Worm (Caenorhabditis elegans) whole organism, L4/young adult: ENCODE data around the gene Y47D3A.14.

ENCODE experiments used
- dao-5 ChIP-seq: sonication (generic microtip); optimal IDR thresholded peaks from 2 replicates; lab custom pipeline; 2016; ENCODE audit warnings: missing genotype, missing genetic modification characterization, moderate library complexity, missing compliant biosample characterization
- him-1 ChIP-seq: sonication (generic microtip); optimal IDR thresholded peaks from 2 replicates; lab custom pipeline; 2016; ENCODE audit warnings: missing genotype, missing genetic modification reagents, missing genetic modification characterization, missing compliant biosample characterization

ce11 chrIII:11268532-11268931, 31.9 kb upstream of the Y47D3A.14 start:
- no peak for TF ChIP-seq him-1
- TF ChIP-seq dao-5, result no peak
